Fruit fly (Drosophila melanogaster): ENCODE results near the gene CG6999.
A peak's percentile ranks its signal among the peaks of the same experiment; 100 is the strongest.

The CG6999 gene

dm6 chrX:9117831-9118230 lies 29.7 kb downstream of the CG6999 start (continued):
- TF ChIP-seq CoRest (tag; optimal IDR thresholded peaks at IDR 0.05) (no peak), CG9797 (GFP tag; optimal IDR thresholded peaks at IDR 0.05) (no peak), CG33213 (GFP tag; optimal IDR thresholded peaks at IDR 0.05) (no peak), unc-4 (GFP tag; IDR thresholded peaks at IDR 0.05; ENCODE audit: partially characterized antibody) (no peak), CHES-1-like (GFP tag; optimal IDR thresholded peaks at IDR 0.05) (no peak), Elba2 (GFP tag; optimal IDR thresholded peaks at IDR 0.05) (peak; percentile 30), Blimp-1 (GFP tag; optimal IDR thresholded peaks at IDR 0.05) (no peak), CG3995 (GFP tag; optimal IDR thresholded peaks at IDR 0.05) (no peak), CG16813 (GFP tag; IDR thresholded peaks at IDR 0.05; ENCODE audit: partially characterized antibody) (no peak), CG2875 (GFP tag; optimal IDR thresholded peaks at IDR 0.05) (no peak), row (GFP tag; IDR thresholded peaks at IDR 0.05) (0 out of 3 replicates have a peak, but pooled peaks have one; percentile 2), sens (GFP tag) (peak; percentile 61), ac (GFP tag; optimal IDR thresholded peaks at IDR 0.05) (no peak), yki (optimal IDR thresholded peaks at IDR 0.05) (no peak), Dad (GFP tag; optimal IDR thresholded peaks at IDR 0.05) (no peak), CG6854 (GFP tag; optimal IDR thresholded peaks at IDR 0.05) (no peak)

dm6 chrX:9118961-9119633 lies 30.9 kb downstream of the CG6999 start:
- peak; percentile 49 for TF ChIP-seq ind (GFP tag; optimal IDR thresholded peaks at IDR 0.05)
- peak; percentile 58 for TF ChIP-seq Med (GFP tag)
- peak; percentile 36 for TF ChIP-seq CG4820 (GFP tag; optimal IDR thresholded peaks at IDR 0.05)
- peak; percentile 37 for TF ChIP-seq CG15514 (GFP tag; optimal IDR thresholded peaks at IDR 0.05)
- TF ChIP-seq Xrp1 (GFP tag; IDR thresholded peaks at IDR 0.05), result peak; percentile 44; the same call in 1 of the 2 replicates
- peak; percentile 32 for TF ChIP-seq lilli (GFP tag; optimal IDR thresholded peaks at IDR 0.05)
- peak; percentile 59 for TF ChIP-seq CG10147 (GFP tag; optimal IDR thresholded peaks at IDR 0.05)
- peak; percentile 59 for TF ChIP-seq Fer1 (GFP tag; optimal IDR thresholded peaks at IDR 0.05)
- TF ChIP-seq sr (GFP tag; IDR thresholded peaks at IDR 0.05), result peak; percentile 97
- TF ChIP-seq Asciz (GFP tag; optimal IDR thresholded peaks at IDR 0.05), result peak; percentile 22
- peak; percentile 21 for TF ChIP-seq CG1233 (GFP tag; optimal IDR thresholded peaks at IDR 0.05)
- peak; percentile 56 for TF ChIP-seq nerfin-1 (tag; optimal IDR thresholded peaks at IDR 0.05)
- TF ChIP-seq gce (GFP tag; IDR thresholded peaks at IDR 0.05), result no peak
- TF ChIP-seq HHEX (GFP tag; optimal IDR thresholded peaks at IDR 0.05), result peak; percentile 46
- TF ChIP-seq CG15696 (tag; optimal IDR thresholded peaks at IDR 0.05), result peak; percentile 5
- no peak for TF ChIP-seq org-1 (GFP tag; optimal IDR thresholded peaks at IDR 0.05)
- TF ChIP-seq nau (GFP tag; optimal IDR thresholded peaks at IDR 0.05), result peak; percentile 49
- no peak for TF ChIP-seq CG1647 (GFP tag; optimal IDR thresholded peaks at IDR 0.05)
- TF ChIP-seq CoRest (tag; optimal IDR thresholded peaks at IDR 0.05), result no peak
- TF ChIP-seq wek (GFP tag; optimal IDR thresholded peaks at IDR 0.05), result no peak
- TF ChIP-seq ranshi (GFP tag; IDR thresholded peaks at IDR 0.05), result 0 out of 2 replicates have a peak, but pooled peaks have one; percentile 13
- TF ChIP-seq cg (GFP tag; optimal IDR thresholded peaks at IDR 0.05), result peak; percentile 59
- TF ChIP-seq Ptx1 (GFP tag; IDR thresholded peaks at IDR 0.05), result peak; percentile 53
- TF ChIP-seq Sry-δ (GFP tag; optimal IDR thresholded peaks at IDR 0.05), result peak; percentile 2
- TF ChIP-seq sens-2 (GFP tag; IDR thresholded peaks at IDR 0.05), result no peak
- peak; percentile 12 to 17 for TF ChIP-seq Pdp1 (GFP tag; optimal IDR thresholded peaks at IDR 0.05)
- no peak for TF ChIP-seq CG8290 (GFP tag; optimal IDR thresholded peaks at IDR 0.05)
- peak in 1 of 2 experiments; percentile 0 for TF ChIP-seq CG8290 (tag; optimal IDR thresholded peaks at IDR 0.05)
- no peak for TF ChIP-seq dan (GFP tag; IDR thresholded peaks at IDR 0.05)
- peak; percentile 22 for TF ChIP-seq Max (GFP tag; optimal IDR thresholded peaks at IDR 0.05)
- TF ChIP-seq vfl (GFP tag; optimal IDR thresholded peaks at IDR 0.05), result no peak
- TF ChIP-seq CG17361 (GFP tag; IDR thresholded peaks at IDR 0.05), result no peak; the same call in 1 of the 3 replicates
- TF ChIP-seq dysf (GFP tag; IDR thresholded peaks at IDR 0.05), result peak; percentile 41; the same call in 2 of the 3 replicates
- no peak for TF ChIP-seq crp (GFP tag; optimal IDR thresholded peaks at IDR 0.05)
- TF ChIP-seq CG2712 (tag; optimal IDR thresholded peaks at IDR 0.05), result peak; percentile 13

Measured in whole organism, embryonic.